Worm (Caenorhabditis elegans) whole organism, L4/young adult: Measurements from ENCODE around the gene F55G7.1.

ENCODE experiments used
- W03F9.2 ChIP-seq: fragments of 150-350 bp; optimal IDR thresholded peaks from 2 replicates; lab custom pipeline; 2014; ENCODE audit warnings: missing biosample characterization, missing genetic modification characterization
- dao-5 ChIP-seq: sonication (generic microtip); optimal IDR thresholded peaks from 2 replicates; lab custom pipeline; 2016; ENCODE audit warnings: missing genotype, missing genetic modification characterization, moderate library complexity, missing compliant biosample characterization
- him-1 ChIP-seq: sonication (generic microtip); optimal IDR thresholded peaks from 2 replicates; lab custom pipeline; 2016; ENCODE audit warnings: missing genotype, missing genetic modification reagents, missing genetic modification characterization, missing compliant biosample characterization

DNA sequence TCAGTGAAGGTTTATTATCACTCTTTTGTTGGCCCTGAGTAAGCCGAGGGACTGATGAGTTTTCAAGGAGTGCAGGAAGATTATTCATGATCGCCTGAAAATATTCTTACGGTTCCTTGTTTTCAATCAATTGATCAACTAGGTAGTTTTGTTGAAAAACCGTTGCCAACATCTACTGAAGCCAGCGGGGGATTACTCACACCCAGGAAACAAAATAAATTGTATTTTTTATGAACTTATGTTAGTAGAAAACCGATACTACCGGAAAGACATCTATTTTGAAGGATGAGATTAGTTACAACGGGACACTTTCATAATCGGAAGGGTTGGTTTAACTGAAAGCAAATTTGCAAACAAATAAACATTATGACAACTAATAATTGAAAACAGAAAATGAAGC, 46.1 kb upstream of the F55G7.1 start, which contains the start of gene Y62H9A.2:
- TF ChIP-seq W03F9.2 (tag; lab: Kevin White, UChicago) (no peak), him-1 (tag; lab: Kevin White, UChicago) (no peak), dao-5 (tag; lab: Kevin White, UChicago) (no peak)
